Worm (Caenorhabditis elegans): ENCODE results near the gene B0244.5.

DNA sequence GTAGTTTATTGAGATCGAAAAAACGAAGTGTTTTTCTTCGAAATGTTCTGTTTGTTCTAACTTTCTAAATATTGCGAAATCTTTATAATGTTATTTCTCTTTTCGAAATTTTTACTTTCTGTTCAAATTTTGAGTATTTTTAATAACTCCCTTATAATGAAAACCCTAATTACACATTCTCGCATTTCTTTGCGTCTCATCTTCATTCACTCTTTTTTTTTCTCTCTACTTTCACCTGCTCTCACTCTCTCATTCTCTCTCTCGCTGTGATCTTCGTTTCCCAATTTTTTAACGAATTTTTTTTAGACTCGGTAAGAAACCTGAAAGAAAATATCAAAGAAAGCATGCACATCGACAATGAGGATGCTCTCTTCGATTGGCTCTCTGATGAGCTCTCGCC is 33.4 kb upstream of the B0244.5 start, which contains the start of gene rbm-26:
- no peak for TF ChIP-seq ceh-91 (GFP tag; IDR thresholded peaks at IDR 0.05)
- no peak for TF ChIP-seq lir-1 (GFP tag; conservative IDR thresholded peaks at IDR 0.05)
- no peak for TF ChIP-seq ets-4 (GFP tag; optimal IDR thresholded peaks at IDR 0.05)
- TF ChIP-seq akir-1 (GFP tag; optimal IDR thresholded peaks at IDR 0.05): no peak

Data from whole organism, young adult.